Worm (Caenorhabditis elegans) whole organism, L3 larva: Measurements from ENCODE around the gene sta-1.

Source experiments
- aly-2 ChIP-seq: fragments of 150-350 bp; optimal IDR thresholded peaks from 2 replicates; lab custom pipeline; 2014; ENCODE audit warnings: missing biosample characterization, missing genetic modification characterization
- ceh-82 ChIP-seq: fragments of 150-350 bp; optimal IDR thresholded peaks from 2 replicates; lab custom pipeline; 2014; ENCODE audit warnings: missing biosample characterization, missing genetic modification characterization
- elt-1 ChIP-seq: fragments of 150-350 bp; optimal IDR thresholded peaks from 2 replicates; lab custom pipeline; 2014; ENCODE audit warnings: missing biosample characterization, missing genetic modification characterization
- mdl-1 ChIP-seq: fragments of 150-350 bp; optimal IDR thresholded peaks from 2 replicates; lab custom pipeline; 2014; ENCODE audit warnings: missing biosample characterization, missing genetic modification characterization
- nfya-1 ChIP-seq: sonication (generic microtip); optimal IDR thresholded peaks from 2 replicates; lab custom pipeline; 2017; ENCODE audit warnings: missing genetic modification characterization, mild to moderate bottlenecking, missing compliant biosample characterization, antibody characterized with exemption, moderate library complexity; ENCODE audit not compliant: insufficient read depth
- nhr-237 ChIP-seq: fragments of 150-350 bp; optimal IDR thresholded peaks from 2 replicates; lab custom pipeline; 2014; ENCODE audit warnings: missing biosample characterization, missing genetic modification characterization
- pqm-1 ChIP-seq: fragments of 150-350 bp; optimal IDR thresholded peaks from 2 replicates; lab custom pipeline; 2017; ENCODE audit warnings: missing biosample characterization, missing genetic modification characterization, inconsistent platforms
- zag-1 ChIP-seq: fragments of 150-350 bp; optimal IDR thresholded peaks from 2 replicates; lab custom pipeline; 2014; ENCODE audit warnings: missing biosample characterization, missing genetic modification characterization

DNA sequence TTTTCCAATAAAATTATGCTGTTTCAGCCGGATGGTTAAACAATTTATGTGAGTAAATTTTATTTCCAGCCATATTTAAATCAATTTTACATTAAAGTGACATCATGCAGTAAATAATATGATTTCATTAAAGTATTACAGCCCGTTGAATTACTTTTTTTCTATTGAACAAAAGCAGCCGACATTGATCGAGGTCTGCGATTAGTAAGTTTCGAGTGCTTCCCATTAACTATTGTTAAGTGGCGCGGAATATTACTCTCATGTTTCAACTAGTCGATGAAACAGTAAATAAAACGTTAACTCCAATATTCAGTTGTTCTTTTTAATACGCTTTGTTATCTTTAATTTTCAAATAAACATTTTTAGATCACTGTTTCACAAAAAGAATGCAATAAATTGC, 54.5 kb downstream of the sta-1 start:
- no peak for TF ChIP-seq aly-2 (tag; lab: Kevin White, UChicago)
- TF ChIP-seq mdl-1 (tag; lab: Kevin White, UChicago) = no peak
- no peak for TF ChIP-seq elt-1 (tag; lab: Kevin White, UChicago)
- no peak for TF ChIP-seq pqm-1
- no peak for TF ChIP-seq ceh-82
- TF ChIP-seq zag-1 (tag; lab: Kevin White, UChicago) = no peak
- no peak for TF ChIP-seq nfya-1
- no peak for TF ChIP-seq nhr-237
